Fruit fly (Drosophila melanogaster) whole organism, pupa: ENCODE data around the gene CG15347.

Experiments
- CG10348 ChIP-seq: fragments of 200-800 bp; sonication (Bioruptor generic); IDR thresholded peaks from 2 replicates; pipeline ENCODE4 v1.3.6; 2022; ENCODE audit warnings: missing biosample characterization, missing genetic modification characterization
- CG12605 ChIP-seq: fragments of 200-800 bp; sonication (Bioruptor generic); IDR thresholded peaks from 2 replicates; pipeline ENCODE4 v1.3.6; 2022; ENCODE audit warnings: missing biosample characterization, missing genetic modification characterization
- CG13204 ChIP-seq: fragments of 200-800 bp; sonication (Bioruptor generic); optimal IDR thresholded peaks from 2 replicates; lab custom pipeline; 2018; ENCODE audit warnings: missing biosample characterization, mild to moderate bottlenecking, missing genetic modification characterization, moderate library complexity
- CG14655 ChIP-seq: fragments of 200-800 bp; sonication (Bioruptor generic); optimal IDR thresholded peaks from 3 replicates; lab custom pipeline; 2017; ENCODE audit warnings: mild to moderate bottlenecking, missing biosample characterization, missing genetic modification reagents, missing genetic modification characterization
- CG15710 ChIP-seq: fragments of 200-800 bp; sonication (Bioruptor generic); optimal IDR thresholded peaks from 2 replicates; lab custom pipeline; 2018; ENCODE audit warnings: missing biosample characterization, mild to moderate bottlenecking, missing genetic modification characterization, moderate library complexity
- CG17806 ChIP-seq: fragments of 200-800 bp; sonication (Bioruptor generic); optimal IDR thresholded peaks from 2 replicates; lab custom pipeline; 2018; ENCODE audit warnings: missing biosample characterization, mild to moderate bottlenecking, missing genetic modification characterization, moderate library complexity
- CG32121 ChIP-seq: fragments of 200-800 bp; sonication (Bioruptor generic); IDR thresholded peaks from 2 replicates; pipeline ENCODE4 v1.3.6; 2022; ENCODE audit warnings: missing biosample characterization, missing genetic modification characterization
- CG34367 ChIP-seq: fragments of 200-800 bp; sonication (Bioruptor generic); optimal IDR thresholded peaks from 2 replicates; lab custom pipeline; 2018; ENCODE audit warnings: missing biosample characterization, mild to moderate bottlenecking, missing genetic modification characterization
- CG4496 ChIP-seq: fragments of 200-800 bp; sonication (Bioruptor generic); IDR thresholded peaks from 3 replicates; pipeline ENCODE4 v1.3.6; 2022; ENCODE audit warnings: missing biosample characterization, missing genetic modification characterization
- CG8159 ChIP-seq: fragments of 200-800 bp; sonication (Bioruptor generic); optimal IDR thresholded peaks from 3 replicates; lab custom pipeline; 2018; ENCODE audit warnings: missing biosample characterization, mild to moderate bottlenecking, missing genetic modification characterization, moderate library complexity
- CG8301 ChIP-seq: fragments of 200-800 bp; sonication (Bioruptor generic); optimal IDR thresholded peaks from 2 replicates; lab custom pipeline; 2018; ENCODE audit warnings: missing biosample characterization, mild to moderate bottlenecking, missing genetic modification characterization
- CG9948 ChIP-seq: fragments of 200-800 bp; sonication (Bioruptor generic); optimal IDR thresholded peaks from 2 replicates; lab custom pipeline; 2018; ENCODE audit warnings: missing biosample characterization, mild to moderate bottlenecking, missing genetic modification characterization, moderate library complexity
- D1 ChIP-seq: fragments of 200-800 bp; sonication (Bioruptor generic); optimal IDR thresholded peaks from 2 replicates; lab custom pipeline; 2018; ENCODE audit warnings: missing biosample characterization, mild to moderate bottlenecking, missing genetic modification characterization, moderate library complexity
- EcR ChIP-seq: fragments of 200-800 bp; sonication (Bioruptor generic); optimal IDR thresholded peaks from 3 replicates; lab custom pipeline; 2019; ENCODE audit warnings: missing biosample characterization, missing genetic modification characterization, mild to moderate bottlenecking, moderate library complexity, missing genetic modification reagents
- Ets98B ChIP-seq: fragments of 200-800 bp; sonication (Bioruptor generic); IDR thresholded peaks from 2 replicates; pipeline ENCODE4 v1.3.6; 2022; ENCODE audit warnings: missing biosample characterization, missing genetic modification characterization
- Pif1A ChIP-seq: fragments of 200-800 bp; sonication (Bioruptor generic); optimal IDR thresholded peaks from 3 replicates; lab custom pipeline; 2016; ENCODE audit warnings: missing biosample characterization, missing genetic modification characterization
- Pif1B ChIP-seq: fragments of 200-800 bp; sonication (Bioruptor generic); optimal IDR thresholded peaks from 3 replicates; lab custom pipeline; 2016; ENCODE audit warnings: missing biosample characterization, missing genetic modification characterization
- Snoo ChIP-seq: fragments of 200-800 bp; sonication (Bioruptor generic); optimal IDR thresholded peaks from 3 replicates; lab custom pipeline; 2017; ENCODE audit warnings: missing biosample characterization, mild to moderate bottlenecking, missing genetic modification characterization, inconsistent platforms
- fd96Ca ChIP-seq: fragments of 200-800 bp; sonication (Bioruptor generic); IDR thresholded peaks from 3 replicates; pipeline ENCODE4 v1.3.6; 2022; ENCODE audit warnings: missing biosample characterization, missing genetic modification characterization
- gl ChIP-seq: fragments of 200-800 bp; sonication (Bioruptor generic); optimal IDR thresholded peaks from 2 replicates; lab custom pipeline; 2018; ENCODE audit warnings: missing biosample characterization, mild to moderate bottlenecking, missing genetic modification characterization
- rn ChIP-seq: fragments of 200-800 bp; sonication (Bioruptor generic); IDR thresholded peaks from 2 replicates; pipeline ENCODE4 v1.3.6; 2022; ENCODE audit warnings: missing biosample characterization, missing genetic modification characterization

CG15347 gene

dm6 chrX:8460686-8461085, at the start of gene CG15347:
TSS of gene CG15347 (minus strand) at chrX:8460898.
- TF ChIP-seq CG8301 (tag; lab: Kevin White, UChicago), result no peak
- TF ChIP-seq EcR (GFP tag; lab: Kevin White, UChicago), result no peak
- no peak for TF ChIP-seq CG8159 (tag; lab: Kevin White, UChicago)
- no peak for TF ChIP-seq D1
- TF ChIP-seq Snoo (tag; lab: Kevin White, UChicago), result no peak
- no peak for TF ChIP-seq CG4496 (GFP tag; lab: Robert Waterston, UW)
- no peak for TF ChIP-seq CG10348
- no peak for TF ChIP-seq CG34367 (tag; lab: Kevin White, UChicago)
- no peak for TF ChIP-seq CG12605 (GFP tag; lab: Robert Waterston, UW)
- no peak for TF ChIP-seq rn (GFP tag; lab: Robert Waterston, UW)
- no peak for TF ChIP-seq Pif1A (GFP tag; lab: Kevin White, UChicago)
- TF ChIP-seq CG13204 (GFP tag; lab: Kevin White, UChicago), result no peak
- no peak for TF ChIP-seq CG17806 (tag; lab: Kevin White, UChicago)
- TF ChIP-seq CG9948 (tag; lab: Kevin White, UChicago), result no peak
- TF ChIP-seq gl (tag; lab: Kevin White, UChicago), result no peak
- TF ChIP-seq CG32121 (GFP tag; lab: Robert Waterston, UW), result no peak

- no peak for TF ChIP-seq fd96Ca (GFP tag; lab: Robert Waterston, UW)
- no peak for TF ChIP-seq D1
- TF ChIP-seq Snoo (tag; lab: Kevin White, UChicago), result no peak
- no peak for TF ChIP-seq CG12605 (GFP tag; lab: Robert Waterston, UW)
- no peak for TF ChIP-seq CG13204 (GFP tag; lab: Kevin White, UChicago)
- no peak for TF ChIP-seq EcR (GFP tag; lab: Kevin White, UChicago)
- no peak for TF ChIP-seq CG17806 (tag; lab: Kevin White, UChicago)
- TF ChIP-seq CG8301 (tag; lab: Kevin White, UChicago), result no peak
- no peak for TF ChIP-seq CG15710 (tag; lab: Kevin White, UChicago)
- TF ChIP-seq CG4496 (GFP tag; lab: Robert Waterston, UW), result no peak
- no peak for TF ChIP-seq Pif1B (GFP tag; lab: Kevin White, UChicago)
- no peak for TF ChIP-seq CG10348
- TF ChIP-seq rn (GFP tag; lab: Robert Waterston, UW), result no peak
These were observed 44.4 kb upstream of the CG15347 start for dm6 chrX:8505023-8505604.

DNA sequence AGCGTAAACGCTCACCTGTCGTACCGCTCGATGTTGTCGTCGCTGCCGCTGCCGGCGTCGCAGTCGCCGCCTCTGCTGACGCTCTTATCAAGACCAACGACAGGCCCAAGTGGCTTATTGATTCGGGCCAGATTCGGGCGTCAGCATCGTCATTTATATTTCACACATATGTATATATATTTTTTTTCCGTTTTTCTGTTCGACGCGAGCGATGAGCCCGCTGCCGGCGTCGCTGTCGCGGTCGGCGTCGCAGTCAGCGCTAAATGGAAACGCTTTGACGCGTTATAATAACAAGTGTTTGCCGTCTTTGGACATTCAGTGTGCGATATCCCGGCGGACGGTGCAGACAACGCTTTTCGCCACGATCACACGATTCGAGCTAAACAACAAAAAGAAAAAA, 41.4 kb upstream of the CG15347 start:
- TF ChIP-seq Snoo (tag; lab: Kevin White, UChicago) (no peak), D1 (no peak), CG4496 (GFP tag; lab: Robert Waterston, UW) (no peak)

- TF ChIP-seq CG12605 (GFP tag; lab: Robert Waterston, UW), result no peak
These were observed 40.7 kb upstream of the CG15347 start for dm6 chrX:8501374-8501773.

DNA sequence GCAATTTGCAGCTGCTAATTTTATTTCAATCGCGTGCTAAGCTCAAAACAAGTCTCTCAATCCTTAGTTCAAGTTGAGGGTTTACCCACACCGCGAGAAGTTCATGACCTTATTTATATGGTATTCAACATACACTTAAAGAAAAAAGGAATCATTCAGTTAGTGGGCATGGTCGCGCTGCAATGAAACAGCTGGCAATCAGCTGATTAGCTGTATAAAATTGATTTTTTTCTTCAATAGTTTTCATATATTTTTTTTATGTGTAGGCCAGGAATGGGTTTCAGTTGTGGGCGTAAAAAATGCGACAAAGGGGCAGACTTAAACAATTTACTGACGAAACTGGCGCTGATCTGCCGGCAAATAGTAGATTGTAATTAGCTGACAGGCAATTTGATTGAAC, 38.5 kb upstream of the CG15347 start:
- peak; percentile 11; the same call in 1 of the 2 replicates for TF ChIP-seq Ets98B
- 0 out of 2 replicates have a peak, but pooled peaks have one; percentile 14 for TF ChIP-seq CG12605 (GFP tag; lab: Robert Waterston, UW)
- TF ChIP-seq CG14655 (GFP tag; lab: Kevin White, UChicago), result no peak
- no peak for TF ChIP-seq CG17806 (tag; lab: Kevin White, UChicago)
- peak; percentile 7 for TF ChIP-seq Pif1A (GFP tag; lab: Kevin White, UChicago)
- peak; percentile 49; the same call in 1 of the 3 replicates for TF ChIP-seq CG4496 (GFP tag; lab: Robert Waterston, UW)

DNA sequence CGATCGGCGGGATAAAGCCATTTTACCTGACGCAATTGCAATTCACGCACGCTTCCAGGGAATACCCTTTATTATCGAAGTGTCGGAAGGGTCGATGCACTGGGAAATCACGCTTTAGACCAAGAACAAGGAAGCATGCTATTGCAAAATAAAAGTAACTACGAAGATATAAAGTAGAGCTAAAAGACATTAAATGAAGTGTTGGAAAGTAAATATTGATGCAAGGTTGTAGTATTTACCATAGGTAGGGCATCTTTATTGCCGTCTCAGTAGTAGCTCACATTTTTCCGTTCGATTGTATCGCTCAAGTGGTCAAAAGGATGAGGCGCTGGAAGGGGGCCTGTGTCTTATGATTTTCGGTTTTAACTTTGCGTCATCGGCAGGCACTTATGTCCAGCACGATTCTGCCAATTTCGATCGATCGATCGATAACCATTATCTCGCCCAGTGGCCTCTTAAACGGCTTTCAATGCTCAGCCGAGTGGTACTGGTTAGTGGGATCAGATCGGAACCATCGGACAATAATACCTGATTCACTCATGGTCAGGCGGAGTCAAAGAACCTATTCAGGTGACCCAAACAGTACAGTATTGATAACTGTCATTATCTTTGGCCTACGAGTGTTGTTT, 37.0 kb upstream of the CG15347 start:
- peak; percentile 5 for TF ChIP-seq CG15710 (tag; lab: Kevin White, UChicago)
- no peak for TF ChIP-seq CG32121 (GFP tag; lab: Robert Waterston, UW)
- no peak for TF ChIP-seq CG17806 (tag; lab: Kevin White, UChicago)
- TF ChIP-seq EcR (GFP tag; lab: Kevin White, UChicago), result peak; percentile 28
- peak; percentile 43 for TF ChIP-seq CG8159 (tag; lab: Kevin White, UChicago)
- TF ChIP-seq Snoo (tag; lab: Kevin White, UChicago), result no peak
- no peak for TF ChIP-seq rn (GFP tag; lab: Robert Waterston, UW)
- TF ChIP-seq CG12605 (GFP tag; lab: Robert Waterston, UW), result no peak
- no peak for TF ChIP-seq D1

- TF ChIP-seq Pif1A (GFP tag; lab: Kevin White, UChicago) (no peak), CG15710 (tag; lab: Kevin White, UChicago) (no peak), CG12605 (GFP tag; lab: Robert Waterston, UW) (no peak), CG13204 (GFP tag; lab: Kevin White, UChicago) (no peak)
These were observed 35.7 kb upstream of the CG15347 start for dm6 chrX:8496362-8496761.
